Fruit fly (Drosophila melanogaster): Measurements from ENCODE around the gene Tbh.

Tbh gene

DNA sequence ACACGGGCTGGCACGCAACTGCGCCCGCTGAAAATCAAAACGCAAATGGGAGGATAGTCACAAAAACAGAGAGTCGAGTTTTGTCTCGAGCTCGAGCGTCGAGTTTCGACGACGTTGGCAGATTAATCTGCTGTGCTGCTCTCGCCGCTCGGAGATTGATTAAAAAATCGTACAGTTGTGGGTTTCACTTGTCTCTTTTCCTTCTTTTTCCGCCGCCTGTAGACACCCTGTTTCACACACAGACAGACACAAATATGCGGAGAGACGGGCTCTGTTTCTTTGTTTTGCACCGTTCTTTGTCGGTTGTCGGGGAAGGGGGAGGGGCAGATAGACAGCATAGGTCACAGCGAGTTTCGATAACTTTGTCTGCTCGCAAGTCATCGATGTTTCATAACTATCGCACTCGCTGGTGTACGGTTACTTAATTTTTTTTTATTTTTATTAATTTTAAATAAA, 48.6 kb upstream of the Tbh start, which contains the start of gene orion (continued):
- no peak for TF ChIP-seq CG2202 (tag; optimal IDR thresholded peaks at IDR 0.05)
- TF ChIP-seq Blimp-1 (GFP tag; optimal IDR thresholded peaks at IDR 0.05): no peak
- no peak for TF ChIP-seq mam (GFP tag; optimal IDR thresholded peaks at IDR 0.05)
- TF ChIP-seq z (GFP tag; IDR thresholded peaks at IDR 0.05): no peak
- no peak for TF ChIP-seq lov (optimal IDR thresholded peaks at IDR 0.05)
- TF ChIP-seq lov (GFP tag; IDR thresholded peaks at IDR 0.05): 0 out of 3 replicates have a peak, but pooled peaks have one; percentile 24
- TF ChIP-seq YL-1 (GFP tag; optimal IDR thresholded peaks at IDR 0.05): peak; percentile 67
- no peak for TF ChIP-seq eve (GFP tag; optimal IDR thresholded peaks at IDR 0.05)
- TF ChIP-seq rib (GFP tag; IDR thresholded peaks at IDR 0.05): peak; percentile 56; the same call in 1 of the 2 replicates
- TF ChIP-seq CG10267 (tag; optimal IDR thresholded peaks at IDR 0.05): peak; percentile 21
- no peak for TF ChIP-seq tll (GFP tag; optimal IDR thresholded peaks at IDR 0.05)
- peak; percentile 3 for TF ChIP-seq az2 (GFP tag; optimal IDR thresholded peaks at IDR 0.05)
- TF ChIP-seq crp (GFP tag; optimal IDR thresholded peaks at IDR 0.05): peak in 1 of 2 experiments; percentile 7
- no peak for TF ChIP-seq CG12104 (GFP tag; optimal IDR thresholded peaks at IDR 0.05)
- TF ChIP-seq CG12659 (GFP tag; optimal IDR thresholded peaks at IDR 0.05): peak; percentile 24
- peak; percentile 47 for TF ChIP-seq CG8290 (GFP tag; optimal IDR thresholded peaks at IDR 0.05)
- TF ChIP-seq CG8290 (tag; optimal IDR thresholded peaks at IDR 0.05): no peak
- TF ChIP-seq da (GFP tag; optimal IDR thresholded peaks at IDR 0.05): no peak
- peak; percentile 69 for TF ChIP-seq sna (GFP tag; IDR thresholded peaks at IDR 0.05; ENCODE audit: partially characterized antibody)
- TF ChIP-seq Dip2 (GFP tag; IDR thresholded peaks at IDR 0.05): no peak
- no peak for TF ChIP-seq nmo (GFP tag; optimal IDR thresholded peaks at IDR 0.05)
- TF ChIP-seq TFAM (GFP tag; optimal IDR thresholded peaks at IDR 0.05): no peak
- TF ChIP-seq ro (GFP tag; IDR thresholded peaks at IDR 0.05): no peak
- peak; percentile 54 for TF ChIP-seq inv (GFP tag; IDR thresholded peaks at IDR 0.05; ENCODE audit: partially characterized antibody)
- TF ChIP-seq CG15011 (GFP tag; optimal IDR thresholded peaks at IDR 0.05): no peak
- no peak for TF ChIP-seq Mrtf (GFP tag; IDR thresholded peaks at IDR 0.05)
- peak; percentile 27 for TF ChIP-seq CG13424 (tag; optimal IDR thresholded peaks at IDR 0.05)
- peak; percentile 87 for TF ChIP-seq Dll (GFP tag; IDR thresholded peaks at IDR 0.05; ENCODE audit: partially characterized antibody)
- no peak for TF ChIP-seq H2.0 (GFP tag; IDR thresholded peaks at IDR 0.05)
- TF ChIP-seq Xbp1 (GFP tag; optimal IDR thresholded peaks at IDR 0.05): peak; percentile 8
- no peak for TF ChIP-seq jing (GFP tag; optimal IDR thresholded peaks at IDR 0.05)
- peak; percentile 83 for TF ChIP-seq unc-4 (GFP tag; IDR thresholded peaks at IDR 0.05; ENCODE audit: partially characterized antibody)
- TF ChIP-seq CG7372 (GFP tag; IDR thresholded peaks at IDR 0.05): peak; percentile 17; the same call in 1 of the 2 replicates
- TF ChIP-seq CHES-1-like (GFP tag; optimal IDR thresholded peaks at IDR 0.05): no peak
- no peak for TF ChIP-seq sim (GFP tag; IDR thresholded peaks at IDR 0.05)
- no peak for TF ChIP-seq btn (GFP tag; optimal IDR thresholded peaks at IDR 0.05)
- no peak for TF ChIP-seq bowl (GFP tag; IDR thresholded peaks at IDR 0.05)
- TF ChIP-seq CG30020 (tag; optimal IDR thresholded peaks at IDR 0.05): peak; percentile 29
- no peak for TF ChIP-seq ERR (GFP tag; optimal IDR thresholded peaks at IDR 0.05)
- peak; percentile 9 for TF ChIP-seq Side (GFP tag; optimal IDR thresholded peaks at IDR 0.05)
- peak; percentile 32; the same call in 1 of the 2 replicates for TF ChIP-seq CG3847 (GFP tag; IDR thresholded peaks at IDR 0.05)
- no peak for TF ChIP-seq Lpt (GFP tag; optimal IDR thresholded peaks at IDR 0.05)
- TF ChIP-seq CG13287 (GFP tag; IDR thresholded peaks at IDR 0.05; ENCODE audit: partially characterized antibody): peak; percentile 86
- no peak for TF ChIP-seq cato (GFP tag; optimal IDR thresholded peaks at IDR 0.05; ENCODE audit: borderline replicate concordance)
- TF ChIP-seq bsh (GFP tag; optimal IDR thresholded peaks at IDR 0.05): peak in 1 of 2 experiments; percentile 68
- no peak for TF ChIP-seq dm (GFP tag; optimal IDR thresholded peaks at IDR 0.05)
- no peak for TF ChIP-seq CG31365 (tag; optimal IDR thresholded peaks at IDR 0.05)
- peak in 1 of 2 experiments; percentile 10 for TF ChIP-seq insv (GFP tag; optimal IDR thresholded peaks at IDR 0.05)
- TF ChIP-seq MBD-R2 (GFP tag; IDR thresholded peaks at IDR 0.05): peak; percentile 40; the same call in 1 of the 2 replicates
- no peak for TF ChIP-seq Lhr (GFP tag; optimal IDR thresholded peaks at IDR 0.05)
- TF ChIP-seq CG2199 (GFP tag; IDR thresholded peaks at IDR 0.05): peak; percentile 72; the same call in 1 of the 3 replicates

All from whole organism, embryonic.